Worm (Caenorhabditis elegans): ENCODE results near the gene tsp-8.
A peak's percentile ranks its signal among the peaks of the same experiment; 100 is the strongest.

tsp-8 gene

DNA sequence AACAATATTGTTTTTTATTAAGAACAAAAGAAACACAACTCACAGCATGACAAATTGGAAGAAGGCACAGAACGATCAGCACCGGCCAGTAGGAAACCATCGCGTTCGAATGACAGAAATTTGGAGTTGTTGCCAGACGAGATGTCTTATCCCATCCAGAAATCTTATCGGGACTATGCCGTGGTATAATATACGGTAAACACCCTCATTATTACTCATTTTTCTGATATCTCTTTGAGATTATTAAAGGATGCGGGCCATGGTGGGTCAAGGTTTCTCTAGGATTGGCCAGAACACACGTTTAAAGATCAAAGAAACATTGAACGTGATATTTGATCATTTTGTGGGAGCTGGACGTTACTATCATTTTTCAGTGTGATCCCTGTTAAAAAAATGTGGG is 29.4 kb downstream of the tsp-8 start, which contains the start of gene hch-1:
TSS of gene hch-1 (minus strand) at position 112 of the 400 bp plus-strand sequence.
- TF ChIP-seq cey-2 (tag; optimal IDR thresholded peaks at IDR 0.05; ENCODE audit: borderline replicate concordance, insufficient read depth) (no peak), nhr-41 (GFP tag; IDR thresholded peaks at IDR 0.05) (no peak), dve-1 (tag; optimal IDR thresholded peaks at IDR 0.05; ENCODE audit: insufficient read depth) (no peak), egl-43 (GFP tag; IDR thresholded peaks at IDR 0.05) (no peak), skn-1 (tag; optimal IDR thresholded peaks at IDR 0.05) (no peak), nhr-76 (tag; optimal IDR thresholded peaks at IDR 0.05) (no peak), nhr-42 (GFP tag; IDR thresholded peaks at IDR 0.05) (no peak), set-16 (GFP tag; IDR thresholded peaks at IDR 0.05) (no peak), unc-62 (GFP tag; optimal IDR thresholded peaks at IDR 0.05 in 1 of 2) (peak in 1 of 2 experiments; percentile 80), unc-62 (tag; optimal IDR thresholded peaks at IDR 0.05) (no peak)

DNA sequence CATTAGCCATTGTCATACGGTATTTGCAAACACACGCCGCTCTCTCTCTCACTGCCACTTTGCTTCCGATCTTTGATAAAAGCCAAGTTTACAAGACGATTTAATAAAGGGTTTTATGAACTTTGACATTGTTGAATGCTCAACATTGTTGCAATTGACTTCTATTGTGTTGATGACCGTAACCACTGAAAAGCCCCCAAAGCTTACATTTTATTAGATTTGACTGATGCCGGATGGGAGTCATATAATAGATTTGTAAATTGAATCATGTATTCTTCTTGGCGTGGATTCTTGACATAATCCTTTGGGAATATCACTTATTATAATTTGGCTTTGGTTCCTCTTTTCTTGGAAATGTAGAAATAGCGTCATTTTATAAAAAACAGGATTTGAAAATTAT is 33.4 kb downstream of the tsp-8 start:
- TF ChIP-seq D1046.2 (GFP tag; IDR thresholded peaks at IDR 0.05) (no peak), mep-1 (tag; optimal IDR thresholded peaks at IDR 0.05) (no peak), mxl-3 (GFP tag; optimal IDR thresholded peaks at IDR 0.05) (no peak), lin-38 (GFP tag; IDR thresholded peaks at IDR 0.05) (no peak), snpc-1.2 (GFP tag; IDR thresholded peaks at IDR 0.05) (no peak)

DNA sequence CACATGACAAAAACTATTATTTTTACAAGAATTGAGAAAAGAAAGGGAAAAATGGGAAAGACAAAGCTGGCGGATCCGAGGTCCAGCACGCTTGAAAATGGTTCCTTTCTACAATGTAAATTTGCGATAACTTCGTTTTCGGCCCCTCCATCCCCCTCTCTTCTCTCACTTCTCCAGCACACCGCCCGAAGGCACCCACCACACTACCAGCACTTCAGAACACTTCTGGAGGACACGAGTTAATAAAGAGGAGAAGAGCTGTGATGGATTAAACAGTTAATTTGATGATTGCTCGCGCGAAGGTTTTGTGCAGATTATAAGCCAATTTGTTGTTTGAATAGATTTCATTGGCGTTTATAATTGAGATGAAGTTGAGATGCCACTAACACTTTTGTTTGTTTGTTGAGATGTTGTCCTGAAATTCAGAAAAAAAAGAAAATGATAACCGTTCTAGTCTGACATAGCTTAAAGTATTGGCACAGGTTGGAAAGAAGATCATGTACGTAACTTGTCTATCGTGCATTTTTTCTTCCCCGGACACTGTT is 34.6 kb downstream of the tsp-8 start:
- TF ChIP-seq nhr-25 (tag; optimal IDR thresholded peaks at IDR 0.05; ENCODE audit: borderline replicate concordance, insufficient read depth) (no peak), unc-62 (GFP tag; optimal IDR thresholded peaks at IDR 0.05 in 1 of 2) (peak in 1 of 2 experiments; percentile 53), unc-62 (tag; optimal IDR thresholded peaks at IDR 0.05) (no peak), ces-1 (GFP tag; optimal IDR thresholded peaks at IDR 0.05) (peak; percentile 32)

ce11 chrX:14692905-14693304 is 36.4 kb downstream of the tsp-8 start, which contains the start of gene sox-3:
Gene sox-3 (minus strand): TSS chrX:14693005.
- TF ChIP-seq madf-9 (GFP tag; conservative IDR thresholded peaks at IDR 0.05) (no peak), F49E8.2 (tag; optimal IDR thresholded peaks at IDR 0.05; ENCODE audit: borderline replicate concordance) (no peak), ZK337.2 (GFP tag; IDR thresholded peaks at IDR 0.05) (no peak), mep-1 (tag; optimal IDR thresholded peaks at IDR 0.05) (no peak), daf-19 (GFP tag; conservative IDR thresholded peaks at IDR 0.05) (no peak), zip-2 (tag; optimal IDR thresholded peaks at IDR 0.05) (no peak), daf-12 (tag; optimal IDR thresholded peaks at IDR 0.05) (no peak), T20F7.1 (GFP tag; optimal IDR thresholded peaks at IDR 0.05) (no peak), ceh-32 (tag; optimal IDR thresholded peaks at IDR 0.05; ENCODE audit: poor library complexity) (no peak), Y48G9A.11 (GFP tag; IDR thresholded peaks at IDR 0.05) (no peak), cey-2 (tag; optimal IDR thresholded peaks at IDR 0.05; ENCODE audit: borderline replicate concordance, insufficient read depth) (no peak), snpc-1.2 (GFP tag; IDR thresholded peaks at IDR 0.05) (no peak), tag-97 (GFP tag; IDR thresholded peaks at IDR 0.05) (no peak), php-3 (GFP tag; IDR thresholded peaks at IDR 0.05) (no peak), duxl-1 (tag; optimal IDR thresholded peaks at IDR 0.05; ENCODE audit: poor library complexity) (no peak), spr-1 (tag; optimal IDR thresholded peaks at IDR 0.05) (no peak), pqm-1 (tag; optimal IDR thresholded peaks at IDR 0.05) (no peak), nhr-237 (tag; optimal IDR thresholded peaks at IDR 0.05) (no peak), attf-4 (tag; optimal IDR thresholded peaks at IDR 0.05) (no peak)

Data from whole organism, L4 larva.